Fruit fly (Drosophila melanogaster) whole organism, embryonic: ENCODE measurements around the gene CG3071.
A peak's percentile ranks its signal among the peaks of the same experiment; 100 is the strongest.

Experiments used
- Adf1 ChIP-seq: fragments of 200-800 bp; sonication (Bioruptor generic); IDR thresholded peaks from 2 replicates; pipeline ENCODE4 v1.3.6; 2022; ENCODE audit warnings: missing biosample characterization, missing genetic modification characterization
- Bgb ChIP-seq: fragments of 200-800 bp; sonication (Bioruptor generic); IDR thresholded peaks from 2 replicates; pipeline ENCODE4 v1.3.6; 2022; ENCODE audit warnings: missing biosample characterization, missing genetic modification characterization; ENCODE audit not compliant: partially characterized antibody
- CG11398 ChIP-seq: fragments of 200-800 bp; sonication (Bioruptor generic); optimal IDR thresholded peaks from 2 replicates; lab custom pipeline; 2016; ENCODE audit warnings: missing biosample characterization, missing genetic modification characterization
- CG12155 ChIP-seq: fragments of 200-800 bp; sonication (Bioruptor generic); optimal IDR thresholded peaks from 3 replicates; lab custom pipeline; 2016; ENCODE audit warnings: missing biosample characterization, missing genetic modification characterization
- CG12236 ChIP-seq: fragments of 200-800 bp; sonication (Bioruptor generic); optimal IDR thresholded peaks from 2 replicates; lab custom pipeline; 2016; ENCODE audit warnings: missing biosample characterization, missing genetic modification characterization
- CG1233 ChIP-seq: fragments of 200-800 bp; sonication (Bioruptor generic); optimal IDR thresholded peaks from 4 replicates; lab custom pipeline; 2018; ENCODE audit warnings: missing biosample characterization, mild to moderate bottlenecking, missing genetic modification characterization
- CG12942 ChIP-seq: fragments of 200-800 bp; sonication (Bioruptor generic); optimal IDR thresholded peaks from 3 replicates; lab custom pipeline; 2016; ENCODE audit warnings: missing biosample characterization, missing genetic modification characterization
- CG13624 ChIP-seq: fragments of 200-800 bp; sonication (Bioruptor generic); optimal IDR thresholded peaks from 2 replicates; lab custom pipeline; 2016; ENCODE audit warnings: missing biosample characterization, missing genetic modification characterization
- CG13775 ChIP-seq: fragments of 200-800 bp; sonication (Bioruptor generic); optimal IDR thresholded peaks from 3 replicates; lab custom pipeline; 2017; ENCODE audit warnings: missing biosample characterization, mild to moderate bottlenecking, missing genetic modification characterization
- CG13894 ChIP-seq: fragments of 200-800 bp; sonication (Bioruptor generic); optimal IDR thresholded peaks from 3 replicates; lab custom pipeline; 2018; ENCODE audit warnings: missing biosample characterization, mild to moderate bottlenecking, missing genetic modification characterization, moderate library complexity
- CG15269 ChIP-seq: fragments of 200-800 bp; sonication (Bioruptor generic); optimal IDR thresholded peaks from 2 replicates; lab custom pipeline; 2018; ENCODE audit warnings: missing biosample characterization, mild to moderate bottlenecking, missing genetic modification characterization, moderate library complexity
- CG1603 ChIP-seq: fragments of 200-800 bp; sonication (Bioruptor generic); optimal IDR thresholded peaks from 2 replicates; lab custom pipeline; 2019; ENCODE audit warnings: missing biosample characterization, mild to moderate bottlenecking, missing genetic modification characterization, moderate library complexity
- CG1647 ChIP-seq: fragments of 200-800 bp; sonication (Bioruptor generic); optimal IDR thresholded peaks from 3 replicates; lab custom pipeline; 2016; ENCODE audit warnings: missing biosample characterization, missing genetic modification characterization
- CG2116 ChIP-seq: fragments of 200-800 bp; sonication (Bioruptor generic); optimal IDR thresholded peaks from 3 replicates; lab custom pipeline; 2018; ENCODE audit warnings: missing biosample characterization, mild to moderate bottlenecking, missing genetic modification characterization
- CG4328 ChIP-seq: fragments of 200-800 bp; sonication (Bioruptor generic); optimal IDR thresholded peaks from 3 replicates; lab custom pipeline; 2017; ENCODE audit warnings: missing biosample characterization, missing genetic modification reagents, missing genetic modification characterization
- CG4617 ChIP-seq: fragments of 200-800 bp; sonication (Bioruptor generic); optimal IDR thresholded peaks from 3 replicates; lab custom pipeline; 2016; ENCODE audit warnings: missing biosample characterization, missing genetic modification characterization, borderline replicate concordance
- CG7786 ChIP-seq: fragments of 200-800 bp; sonication (Bioruptor generic); optimal IDR thresholded peaks from 2 replicates; lab custom pipeline; 2016; ENCODE audit warnings: missing biosample characterization, missing genetic modification characterization
- CTCF ChIP-seq: fragments of 200-800 bp; sonication (Bioruptor generic); optimal IDR thresholded peaks from 2 replicates; lab custom pipeline; 2017; ENCODE audit warnings: missing biosample characterization, mild to moderate bottlenecking, missing genetic modification characterization, moderate library complexity
- Drgx ChIP-seq: fragments of 200-800 bp; sonication (Bioruptor generic); IDR thresholded peaks from 2 replicates; pipeline ENCODE4 v1.3.6; 2022; ENCODE audit warnings: missing biosample characterization, missing genetic modification characterization
- Hey ChIP-seq: fragments of 200-800 bp; sonication (Bioruptor generic); optimal IDR thresholded peaks from 3 replicates; lab custom pipeline; 2018; ENCODE audit warnings: missing biosample characterization, mild to moderate bottlenecking, missing genetic modification characterization
- Hr39 ChIP-seq: fragments of >200 bp; optimal IDR thresholded peaks from 2 replicates; lab custom pipeline; 2017
- Hsf ChIP-seq: fragments of 200-800 bp; sonication (Bioruptor generic); optimal IDR thresholded peaks from 3 replicates; lab custom pipeline; 2016; ENCODE audit warnings: missing biosample characterization, missing genetic modification characterization
- Jarid2 ChIP-seq: fragments of 200-800 bp; sonication (Bioruptor generic); optimal IDR thresholded peaks from 3 replicates; lab custom pipeline; 2017; ENCODE audit warnings: mild to moderate bottlenecking, missing biosample characterization, missing genetic modification reagents, missing genetic modification characterization
- Rx ChIP-seq: fragments of 200-800 bp; sonication (Bioruptor generic); IDR thresholded peaks from 2 replicates; pipeline ENCODE4 v1.3.6; 2022; ENCODE audit warnings: missing biosample characterization, missing genetic modification characterization
- Side ChIP-seq: fragments of 200-800 bp; sonication (Bioruptor generic); optimal IDR thresholded peaks from 2 replicates; lab custom pipeline; 2016; ENCODE audit warnings: missing biosample characterization, missing genetic modification characterization
- Usf ChIP-seq: fragments of 200-800 bp; sonication (Bioruptor generic); optimal IDR thresholded peaks from 2 replicates; lab custom pipeline; 2017; ENCODE audit warnings: missing genotype, missing biosample characterization, missing genetic modification characterization
- YL-1 ChIP-seq: fragments of 200-800 bp; sonication (Bioruptor generic); optimal IDR thresholded peaks from 3 replicates; lab custom pipeline; 2017; ENCODE audit warnings: missing biosample characterization, mild to moderate bottlenecking, missing genetic modification characterization
- bab2 ChIP-seq: fragments of 200-800 bp; sonication (Bioruptor generic); optimal IDR thresholded peaks from 2 replicates; lab custom pipeline; 2016; ENCODE audit warnings: missing biosample characterization, missing genetic modification characterization
- cas ChIP-seq: fragments of 200-800 bp; sonication (Bioruptor generic); IDR thresholded peaks from 2 replicates; pipeline ENCODE4 v1.3.6; 2022; ENCODE audit warnings: missing biosample characterization, missing genetic modification characterization
- chm ChIP-seq: fragments of 200-800 bp; sonication (Bioruptor generic); IDR thresholded peaks from 2 replicates; pipeline ENCODE4 v1.3.6; 2022; ENCODE audit warnings: missing biosample characterization, missing genetic modification characterization
- crp ChIP-seq, 2 experiments: fragments of 200-800 bp; sonication (Bioruptor generic); optimal IDR thresholded peaks; 2 replicates in 1 of 2; 3 replicates in 1 of 2; lab custom pipeline; 2017; ENCODE audit warnings: missing biosample characterization in 2 of 2, missing genetic modification characterization in 2 of 2, mild to moderate bottlenecking in 1 of 2, moderate library complexity in 1 of 2
- da ChIP-seq: fragments of 200-800 bp; sonication (Bioruptor generic); optimal IDR thresholded peaks from 2 replicates; lab custom pipeline; 2016; ENCODE audit warnings: missing biosample characterization, missing genetic modification characterization
- dpn ChIP-seq, 2 experiments: fragments of 200-800 bp; sonication (Bioruptor generic); optimal IDR thresholded peaks; 3 replicates each; lab custom pipeline; 2016; ENCODE audit warnings: missing biosample characterization in 2 of 2, missing genetic modification characterization in 2 of 2
- ems ChIP-seq: fragments of 200-800 bp; sonication (Bioruptor generic); optimal IDR thresholded peaks from 3 replicates; lab custom pipeline; 2016; ENCODE audit warnings: missing biosample characterization, missing genetic modification characterization
- ftz-f1 ChIP-seq: fragments of 200-800 bp; sonication (Bioruptor generic); optimal IDR thresholded peaks from 2 replicates; lab custom pipeline; 2016; ENCODE audit warnings: missing biosample characterization, missing genetic modification characterization
- hb ChIP-seq: fragments of 200-800 bp; sonication (Bioruptor generic); IDR thresholded peaks from 3 replicates; pipeline ENCODE4 v1.3.6; 2022; ENCODE audit warnings: missing biosample characterization, missing genetic modification characterization; ENCODE audit not compliant: partially characterized antibody
- insv ChIP-seq, 2 experiments: fragments of 200-800 bp; sonication (Bioruptor generic); optimal IDR thresholded peaks; 3 replicates each; lab custom pipeline; 2016 to 2018; ENCODE audit warnings: missing biosample characterization in 2 of 2, missing genetic modification characterization in 2 of 2
- knrl ChIP-seq: fragments of 200-800 bp; sonication (Bioruptor generic); IDR thresholded peaks from 3 replicates; pipeline ENCODE4 v1.3.6; 2022; ENCODE audit warnings: missing biosample characterization, missing genetic modification characterization; ENCODE audit not compliant: partially characterized antibody
- lbe ChIP-seq: fragments of 200-800 bp; sonication (Bioruptor generic); optimal IDR thresholded peaks from 2 replicates; lab custom pipeline; 2016; ENCODE audit warnings: missing biosample characterization, mild to moderate bottlenecking, missing genetic modification characterization
- maf-S ChIP-seq: fragments of 200-800 bp; sonication (Bioruptor generic); optimal IDR thresholded peaks from 2 replicates; lab custom pipeline; 2016; ENCODE audit warnings: missing biosample characterization, missing genetic modification characterization
- mirr ChIP-seq: fragments of 200-800 bp; sonication (Bioruptor generic); optimal IDR thresholded peaks from 3 replicates; lab custom pipeline; 2018; ENCODE audit warnings: missing biosample characterization, mild to moderate bottlenecking, missing genetic modification characterization
- onecut ChIP-seq: fragments of 200-800 bp; sonication (Bioruptor generic); IDR thresholded peaks from 2 replicates; pipeline ENCODE4 v1.3.6; 2022; ENCODE audit warnings: missing biosample characterization, missing genetic modification characterization
- pfk ChIP-seq: fragments of 200-800 bp; sonication (Bioruptor generic); optimal IDR thresholded peaks from 2 replicates; lab custom pipeline; 2018; ENCODE audit warnings: missing biosample characterization, mild to moderate bottlenecking, missing genetic modification characterization, moderate library complexity
- pum ChIP-seq: fragments of 200-800 bp; sonication (Bioruptor generic); optimal IDR thresholded peaks from 2 replicates; lab custom pipeline; 2016; ENCODE audit warnings: missing biosample characterization, missing genetic modification characterization
- ranshi ChIP-seq: fragments of 200-800 bp; sonication (Bioruptor generic); IDR thresholded peaks from 2 replicates; pipeline ENCODE4 v1.3.6; 2022; ENCODE audit warnings: missing biosample characterization, missing genetic modification characterization
- rib ChIP-seq: fragments of 200-800 bp; sonication (Bioruptor generic); IDR thresholded peaks from 2 replicates; pipeline ENCODE4 v1.3.6; 2022; ENCODE audit warnings: missing biosample characterization, missing genetic modification characterization
- sc ChIP-seq, 3 experiments: fragments of >200 bp in 2 of 3; fragments of 200-800 bp in 1 of 3; sonication (Bioruptor generic) in 1 of 3; optimal IDR thresholded peaks; 2 replicates in 2 of 3; 3 replicates in 1 of 3; lab custom pipeline; 2017; ENCODE audit warnings: mild to moderate bottlenecking in 1 of 3, missing biosample characterization in 1 of 3, missing genetic modification characterization in 1 of 3, missing genetic modification reagents in 1 of 3
- sens-2 ChIP-seq: fragments of 200-800 bp; sonication (Bioruptor generic); IDR thresholded peaks from 2 replicates; pipeline ENCODE4 v1.3.6; 2022; ENCODE audit warnings: missing biosample characterization, missing genetic modification characterization
- shn ChIP-seq: fragments of 200-800 bp; sonication (Bioruptor generic); optimal IDR thresholded peaks from 3 replicates; lab custom pipeline; 2016; ENCODE audit warnings: missing biosample characterization, missing genetic modification characterization
- slbo ChIP-seq: fragments of 200-800 bp; sonication (Bioruptor generic); IDR thresholded peaks from 2 replicates; pipeline ENCODE4 v1.3.6; 2022; ENCODE audit warnings: missing biosample characterization, missing genetic modification characterization
- tio ChIP-seq: fragments of 200-800 bp; sonication (Bioruptor generic); optimal IDR thresholded peaks from 2 replicates; lab custom pipeline; 2017; ENCODE audit warnings: missing biosample characterization, missing genetic modification characterization, inconsistent platforms
- trh ChIP-seq: fragments of 200-800 bp; sonication (Bioruptor generic); optimal IDR thresholded peaks from 2 replicates; lab custom pipeline; 2016; ENCODE audit warnings: missing biosample characterization, missing genetic modification characterization

Gene CG3071

DNA sequence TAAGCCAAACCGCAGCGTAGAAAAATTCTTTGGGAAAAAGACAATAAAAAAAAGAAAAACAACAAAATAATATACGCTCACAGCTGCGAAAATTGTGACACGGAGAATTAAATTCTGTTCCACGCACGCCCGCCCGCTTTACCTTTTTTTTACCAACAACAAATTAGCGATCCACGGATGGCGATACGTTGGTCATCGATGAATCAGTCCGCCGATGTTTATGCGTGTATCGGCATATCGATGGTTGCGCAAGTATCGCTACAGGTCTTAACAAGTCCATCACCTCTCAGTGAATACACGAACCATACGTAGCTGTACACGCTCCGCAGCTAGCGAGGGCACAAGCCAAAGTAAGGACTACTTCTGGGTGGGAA, 7.9 kb downstream of the CG3071 start, which contains the start of gene CG2924 (continued):
- TF ChIP-seq Jarid2 (GFP tag; lab: Kevin White, UChicago), result peak; percentile 13
- TF ChIP-seq cas (GFP tag; lab: Robert Waterston, UW), result peak; percentile 56; the same call in 1 of the 2 replicates
- TF ChIP-seq mirr (GFP tag; lab: Kevin White, UChicago), result peak; percentile 71
- TF ChIP-seq insv (GFP tag; optimal IDR thresholded peaks at IDR 0.05; lab: Kevin White, UChicago), result peak in 1 of 2 experiments; percentile 9
- peak; percentile 40 for TF ChIP-seq CG13775 (GFP tag; lab: Kevin White, UChicago)
- TF ChIP-seq CTCF (GFP tag; lab: Kevin White, UChicago), result peak; percentile 76
- peak; percentile 68 for TF ChIP-seq Side (GFP tag; lab: Kevin White, UChicago)
- peak; percentile 100 for TF ChIP-seq Bgb
- peak; percentile 29 for TF ChIP-seq pfk
- no peak for TF ChIP-seq CG11398 (GFP tag; lab: Kevin White, UChicago)
- TF ChIP-seq maf-S (GFP tag; lab: Kevin White, UChicago), result peak; percentile 30
- TF ChIP-seq pum, result peak; percentile 52
- TF ChIP-seq CG1647, result peak; percentile 59
- peak; percentile 45 for TF ChIP-seq shn (GFP tag; lab: Kevin White, UChicago)
- peak; percentile 67 for TF ChIP-seq bab2 (GFP tag; lab: Kevin White, UChicago)
- TF ChIP-seq CG1233, result no peak
- TF ChIP-seq CG12942 (GFP tag; lab: Kevin White, UChicago), result peak; percentile 29
- no peak for TF ChIP-seq trh (GFP tag; lab: Kevin White, UChicago)
- TF ChIP-seq Usf (GFP tag; lab: Kevin White, UChicago), result no peak
- peak; percentile 99 for TF ChIP-seq knrl (GFP tag; lab: Robert Waterston, UW)
- TF ChIP-seq ftz-f1 (GFP tag; lab: Kevin White, UChicago), result peak; percentile 68
- TF ChIP-seq CG13624, result peak; percentile 87
- no peak for TF ChIP-seq CG12236 (GFP tag; lab: Kevin White, UChicago)
- TF ChIP-seq CG7786 (GFP tag; lab: Kevin White, UChicago), result peak; percentile 63
- TF ChIP-seq onecut (GFP tag; lab: Robert Waterston, UW), result no peak
- TF ChIP-seq lbe (GFP tag; lab: Kevin White, UChicago), result peak; percentile 72
- TF ChIP-seq Hsf (GFP tag; lab: Kevin White, UChicago), result peak; percentile 44
- TF ChIP-seq Drgx, result no peak
- peak; percentile 87 for TF ChIP-seq CG2116 (GFP tag; lab: Kevin White, UChicago)
- peak; percentile 83 for TF ChIP-seq CG13894 (tag; lab: Kevin White, UChicago)
- peak; percentile 43 for TF ChIP-seq YL-1 (GFP tag; lab: Kevin White, UChicago)
- no peak for TF ChIP-seq Hey
- peak; percentile 66 to 81 for TF ChIP-seq dpn (GFP tag; optimal IDR thresholded peaks at IDR 0.05; lab: Kevin White, UChicago)
- TF ChIP-seq Rx (GFP tag; lab: Robert Waterston, UW), result peak; percentile 62
- TF ChIP-seq slbo (GFP tag; lab: Robert Waterston, UW), result peak; percentile 89
- no peak for TF ChIP-seq tio (GFP tag; lab: Kevin White, UChicago)
- peak; percentile 64 for TF ChIP-seq chm (GFP tag; lab: Robert Waterston, UW)
- TF ChIP-seq hb (GFP tag; lab: Robert Waterston, UW), result peak; percentile 99
- no peak for TF ChIP-seq sc (optimal IDR thresholded peaks at IDR 0.05; lab: Kevin White, UChicago)
- no peak for TF ChIP-seq sc (GFP tag; optimal IDR thresholded peaks at IDR 0.05; lab: Kevin White, UChicago)
- TF ChIP-seq CG4328 (GFP tag; lab: Kevin White, UChicago), result no peak
- TF ChIP-seq CG4617 (GFP tag; lab: Kevin White, UChicago), result peak; percentile 78
- no peak for TF ChIP-seq Hr39
- TF ChIP-seq CG15269 (tag; lab: Kevin White, UChicago), result peak; percentile 8
- TF ChIP-seq da, result no peak
- TF ChIP-seq rib (GFP tag; lab: Robert Waterston, UW), result peak; percentile 84
- peak in 1 of 2 experiments; percentile 32 for TF ChIP-seq crp (GFP tag; optimal IDR thresholded peaks at IDR 0.05; lab: Kevin White, UChicago)
- peak; percentile 73 for TF ChIP-seq CG12155
- TF ChIP-seq CG1603 (tag; lab: Kevin White, UChicago), result peak; percentile 93
- TF ChIP-seq sens-2, result no peak
- TF ChIP-seq Adf1 (GFP tag; lab: Robert Waterston, UW), result peak; percentile 62
- TF ChIP-seq ems (GFP tag; lab: Kevin White, UChicago), result peak; percentile 53
- peak; percentile 52; the same call in 1 of the 2 replicates for TF ChIP-seq ranshi (GFP tag; lab: Robert Waterston, UW)
